Worm (Caenorhabditis elegans): Measurements from ENCODE around the gene ZC190.8.

ce11 chrV:8641266-8641665, 46.3 kb downstream of the ZC190.8 start, which contains the start of gene F28A12.3:
- TF ChIP-seq ttx-3 (tag; optimal IDR thresholded peaks at IDR 0.05), result no peak
- TF ChIP-seq pha-2 (tag; optimal IDR thresholded peaks at IDR 0.05), result no peak
- TF ChIP-seq ceh-2 (tag; optimal IDR thresholded peaks at IDR 0.05), result no peak
- TF ChIP-seq madf-2 (tag; optimal IDR thresholded peaks at IDR 0.05), result no peak
- no peak for TF ChIP-seq C08G9.2 (tag; optimal IDR thresholded peaks at IDR 0.05)

Measured in whole organism, late embryonic.